Fruit fly (Drosophila melanogaster) whole organism, embryonic: ENCODE measurements around the gene Reck.

ENCODE experiments used
- Ada2b ChIP-seq: fragments of 200-800 bp; sonication (Bioruptor generic); IDR thresholded peaks from 2 replicates; pipeline ENCODE4 v1.3.6; 2022; ENCODE audit warnings: missing biosample characterization, missing genetic modification characterization
- Atf-2 ChIP-seq: fragments of 200-800 bp; sonication (Bioruptor generic); optimal IDR thresholded peaks from 2 replicates; lab custom pipeline; 2016; ENCODE audit warnings: missing biosample characterization, missing genetic modification characterization
- CG10147 ChIP-seq: fragments of 200-800 bp; sonication (Bioruptor generic); optimal IDR thresholded peaks from 2 replicates; lab custom pipeline; 2019; ENCODE audit warnings: missing biosample characterization, mild to moderate bottlenecking, missing genetic modification characterization, moderate library complexity
- CG10565 ChIP-seq: fragments of 200-800 bp; sonication (Bioruptor generic); optimal IDR thresholded peaks from 3 replicates; lab custom pipeline; 2016; ENCODE audit warnings: missing biosample characterization, mild to moderate bottlenecking, missing genetic modification characterization
- CG11723 ChIP-seq: fragments of 200-800 bp; sonication (Bioruptor generic); optimal IDR thresholded peaks from 2 replicates; lab custom pipeline; 2017; ENCODE audit warnings: missing biosample characterization, mild to moderate bottlenecking, missing genetic modification characterization
- CG1233 ChIP-seq: fragments of 200-800 bp; sonication (Bioruptor generic); optimal IDR thresholded peaks from 4 replicates; lab custom pipeline; 2018; ENCODE audit warnings: missing biosample characterization, mild to moderate bottlenecking, missing genetic modification characterization
- CG12942 ChIP-seq: fragments of 200-800 bp; sonication (Bioruptor generic); optimal IDR thresholded peaks from 3 replicates; lab custom pipeline; 2016; ENCODE audit warnings: missing biosample characterization, missing genetic modification characterization
- CG13123 ChIP-seq: fragments of 200-800 bp; sonication (Bioruptor generic); optimal IDR thresholded peaks from 2 replicates; lab custom pipeline; 2016; ENCODE audit warnings: missing biosample characterization, missing genetic modification characterization
- CG13894 ChIP-seq: fragments of 200-800 bp; sonication (Bioruptor generic); optimal IDR thresholded peaks from 3 replicates; lab custom pipeline; 2018; ENCODE audit warnings: missing biosample characterization, mild to moderate bottlenecking, missing genetic modification characterization, moderate library complexity
- CG17359 ChIP-seq: fragments of 200-800 bp; sonication (Bioruptor generic); optimal IDR thresholded peaks from 3 replicates; lab custom pipeline; 2018; ENCODE audit warnings: missing biosample characterization, mild to moderate bottlenecking, missing genetic modification characterization, moderate library complexity
- CG18011 ChIP-seq: fragments of 200-800 bp; sonication (Bioruptor generic); optimal IDR thresholded peaks from 2 replicates; lab custom pipeline; 2017; ENCODE audit warnings: missing biosample characterization, missing genetic modification characterization, mild to moderate bottlenecking, moderate library complexity, missing genotype
- CG2678 ChIP-seq: fragments of 200-800 bp; sonication (Bioruptor generic); optimal IDR thresholded peaks from 3 replicates; lab custom pipeline; 2019; ENCODE audit warnings: missing biosample characterization, mild to moderate bottlenecking, missing genetic modification characterization, moderate library complexity
- CG5245 ChIP-seq: fragments of 200-800 bp; sonication (Bioruptor generic); optimal IDR thresholded peaks from 3 replicates; lab custom pipeline; 2016; ENCODE audit warnings: missing biosample characterization, missing genetic modification characterization
- CG7372 ChIP-seq: fragments of 200-800 bp; sonication (Bioruptor generic); IDR thresholded peaks from 2 replicates; pipeline ENCODE4 v1.3.6; 2022; ENCODE audit warnings: missing biosample characterization, missing genetic modification characterization
- CG8944 ChIP-seq: fragments of 200-800 bp; sonication (Bioruptor generic); optimal IDR thresholded peaks from 3 replicates; lab custom pipeline; 2016; ENCODE audit warnings: missing biosample characterization, missing genetic modification characterization
- CG9437 ChIP-seq: fragments of 200-800 bp; sonication (Bioruptor generic); optimal IDR thresholded peaks from 2 replicates; lab custom pipeline; 2018; ENCODE audit warnings: missing biosample characterization, mild to moderate bottlenecking, missing genetic modification characterization
- CHES-1-like ChIP-seq: fragments of 200-800 bp; sonication (Bioruptor generic); optimal IDR thresholded peaks from 2 replicates; lab custom pipeline; 2016; ENCODE audit warnings: missing biosample characterization, missing genetic modification characterization
- D ChIP-seq, 2 experiments: fragments of 200-800 bp in 1 of 2; fragments of >200 bp in 1 of 2; sonication (Bioruptor generic) in 1 of 2; optimal IDR thresholded peaks; 2 replicates in 1 of 2; 3 replicates in 1 of 2; lab custom pipeline; 2017; ENCODE audit warnings: mild to moderate bottlenecking in 1 of 2, missing biosample characterization in 1 of 2, missing genetic modification characterization in 1 of 2, missing genetic modification reagents in 1 of 2
- D19B ChIP-seq: fragments of 200-800 bp; sonication (Bioruptor generic); optimal IDR thresholded peaks from 2 replicates; lab custom pipeline; 2017; ENCODE audit warnings: missing biosample characterization, mild to moderate bottlenecking, missing genetic modification characterization
- Dbx ChIP-seq: fragments of 200-800 bp; sonication (Bioruptor generic); IDR thresholded peaks from 3 replicates; pipeline ENCODE4 v1.3.6; 2022; ENCODE audit warnings: missing biosample characterization, missing genetic modification characterization
- Drgx ChIP-seq: fragments of 200-800 bp; sonication (Bioruptor generic); IDR thresholded peaks from 2 replicates; pipeline ENCODE4 v1.3.6; 2022; ENCODE audit warnings: missing biosample characterization, missing genetic modification characterization
- Gsc ChIP-seq: fragments of 200-800 bp; sonication (Bioruptor generic); IDR thresholded peaks from 2 replicates; pipeline ENCODE4 v1.3.6; 2022; ENCODE audit warnings: missing biosample characterization, missing genetic modification characterization
- HmgZ ChIP-seq: fragments of 200-800 bp; sonication (Bioruptor generic); optimal IDR thresholded peaks from 2 replicates; lab custom pipeline; 2018; ENCODE audit warnings: missing biosample characterization, mild to moderate bottlenecking, missing genetic modification characterization
- Hmr ChIP-seq: fragments of 200-800 bp; sonication (Bioruptor generic); optimal IDR thresholded peaks from 3 replicates; lab custom pipeline; 2017; ENCODE audit warnings: mild to moderate bottlenecking, missing biosample characterization, missing genetic modification reagents, missing genetic modification characterization
- Hmx ChIP-seq: fragments of 200-800 bp; sonication (Bioruptor generic); optimal IDR thresholded peaks from 2 replicates; lab custom pipeline; 2016; ENCODE audit warnings: missing biosample characterization, missing genetic modification characterization
- Lhr ChIP-seq: fragments of 200-800 bp; sonication (Bioruptor generic); optimal IDR thresholded peaks from 3 replicates; lab custom pipeline; 2017; ENCODE audit warnings: mild to moderate bottlenecking, missing biosample characterization, missing genetic modification reagents, missing genetic modification characterization
- Max ChIP-seq: fragments of 200-800 bp; sonication (Bioruptor generic); optimal IDR thresholded peaks from 2 replicates; lab custom pipeline; 2016; ENCODE audit warnings: missing biosample characterization, mild to moderate bottlenecking, missing genetic modification characterization
- NfI ChIP-seq: fragments of 200-800 bp; sonication (Bioruptor generic); optimal IDR thresholded peaks from 3 replicates; lab custom pipeline; 2018; ENCODE audit warnings: missing biosample characterization, mild to moderate bottlenecking, missing genetic modification characterization, moderate library complexity
- bab2 ChIP-seq: fragments of 200-800 bp; sonication (Bioruptor generic); optimal IDR thresholded peaks from 2 replicates; lab custom pipeline; 2016; ENCODE audit warnings: missing biosample characterization, missing genetic modification characterization
- bbx ChIP-seq: fragments of 200-800 bp; sonication (Bioruptor generic); IDR thresholded peaks from 2 replicates; pipeline ENCODE4 v1.3.6; 2022; ENCODE audit warnings: missing biosample characterization, missing genetic modification characterization; ENCODE audit not compliant: partially characterized antibody
- bigmax ChIP-seq: fragments of 200-800 bp; sonication (Bioruptor generic); optimal IDR thresholded peaks from 2 replicates; lab custom pipeline; 2018; ENCODE audit warnings: missing biosample characterization, mild to moderate bottlenecking, missing genetic modification characterization
- btn ChIP-seq: fragments of 200-800 bp; sonication (Bioruptor generic); optimal IDR thresholded peaks from 2 replicates; lab custom pipeline; 2016; ENCODE audit warnings: missing biosample characterization, missing genetic modification characterization
- ci ChIP-seq: fragments of 200-800 bp; sonication (Bioruptor generic); IDR thresholded peaks from 3 replicates; pipeline ENCODE4 v1.3.6; 2022; ENCODE audit warnings: missing biosample characterization, missing genetic modification characterization
- gsb-n ChIP-seq: fragments of 200-800 bp; sonication (Bioruptor generic); optimal IDR thresholded peaks from 3 replicates; lab custom pipeline; 2018; ENCODE audit warnings: missing biosample characterization, mild to moderate bottlenecking, missing genetic modification characterization
- gt ChIP-seq: fragments of 200-800 bp; sonication (Bioruptor generic); IDR thresholded peaks from 2 replicates; pipeline ENCODE4 v1.3.6; 2022; ENCODE audit warnings: missing biosample characterization, missing genetic modification characterization
- hkb ChIP-seq, 2 experiments: fragments of 200-800 bp in 1 of 2; fragments of >200 bp in 1 of 2; sonication (Bioruptor generic) in 1 of 2; IDR thresholded peaks in 1 of 2; optimal IDR thresholded peaks in 1 of 2; 2 replicates each; pipeline versions ENCODE4 v1.3.6 to Lab custom; 2017 to 2022; ENCODE audit warnings: missing biosample characterization in 1 of 2, missing genetic modification characterization in 1 of 2
- ind ChIP-seq: fragments of 200-800 bp; sonication (Bioruptor generic); optimal IDR thresholded peaks from 3 replicates; lab custom pipeline; 2016; ENCODE audit warnings: missing biosample characterization, missing genetic modification characterization
- jing ChIP-seq: fragments of 200-800 bp; sonication (Bioruptor generic); optimal IDR thresholded peaks from 2 replicates; lab custom pipeline; 2018; ENCODE audit warnings: missing biosample characterization, mild to moderate bottlenecking, missing genetic modification characterization
- kni ChIP-seq: fragments of 200-800 bp; sonication (Bioruptor generic); optimal IDR thresholded peaks from 3 replicates; lab custom pipeline; 2017; ENCODE audit warnings: mild to moderate bottlenecking, missing biosample characterization, missing genetic modification reagents, missing genetic modification characterization
- lola ChIP-seq, 3 experiments: fragments of >200 bp in 2 of 3; fragments of 200-800 bp in 1 of 3; sonication (Bioruptor generic) in 1 of 3; optimal IDR thresholded peaks; 2 replicates each; lab custom pipeline; 2017 to 2019; ENCODE audit warnings: missing biosample characterization in 3 of 3, missing genetic modification characterization in 3 of 3, mild to moderate bottlenecking in 1 of 3, moderate library complexity in 1 of 3
- nerfin-2 ChIP-seq: fragments of 200-800 bp; sonication (Bioruptor generic); IDR thresholded peaks from 2 replicates; pipeline ENCODE4 v1.3.6; 2022; ENCODE audit warnings: missing biosample characterization, missing genetic modification characterization; ENCODE audit not compliant: partially characterized antibody
- slp2 ChIP-seq: fragments of 200-800 bp; sonication (Bioruptor generic); optimal IDR thresholded peaks from 2 replicates; lab custom pipeline; 2016; ENCODE audit warnings: missing biosample characterization, missing genetic modification characterization
- sna ChIP-seq: fragments of 200-800 bp; sonication (Bioruptor generic); IDR thresholded peaks from 2 replicates; pipeline ENCODE4 v1.3.6; 2022; ENCODE audit warnings: missing biosample characterization, missing genetic modification characterization; ENCODE audit not compliant: partially characterized antibody
- sob ChIP-seq: fragments of 200-800 bp; sonication (Bioruptor generic); IDR thresholded peaks from 2 replicates; pipeline ENCODE4 v1.3.6; 2022; ENCODE audit warnings: missing biosample characterization, missing genetic modification characterization
- tap ChIP-seq: fragments of 200-800 bp; optimal IDR thresholded peaks from 3 replicates; lab custom pipeline; 2019; ENCODE audit warnings: missing biosample characterization, mild to moderate bottlenecking, missing genetic modification characterization, moderate library complexity
- trh ChIP-seq: fragments of 200-800 bp; sonication (Bioruptor generic); optimal IDR thresholded peaks from 2 replicates; lab custom pipeline; 2016; ENCODE audit warnings: missing biosample characterization, missing genetic modification characterization
- unpg ChIP-seq: fragments of 200-800 bp; sonication (Bioruptor generic); optimal IDR thresholded peaks from 3 replicates; lab custom pipeline; 2018; ENCODE audit warnings: missing biosample characterization, mild to moderate bottlenecking, missing genetic modification characterization, moderate library complexity
- z ChIP-seq: fragments of 200-800 bp; sonication (Bioruptor generic); IDR thresholded peaks from 3 replicates; pipeline ENCODE4 v1.3.6; 2022; ENCODE audit warnings: missing biosample characterization, missing genetic modification characterization

Reck gene

DNA sequence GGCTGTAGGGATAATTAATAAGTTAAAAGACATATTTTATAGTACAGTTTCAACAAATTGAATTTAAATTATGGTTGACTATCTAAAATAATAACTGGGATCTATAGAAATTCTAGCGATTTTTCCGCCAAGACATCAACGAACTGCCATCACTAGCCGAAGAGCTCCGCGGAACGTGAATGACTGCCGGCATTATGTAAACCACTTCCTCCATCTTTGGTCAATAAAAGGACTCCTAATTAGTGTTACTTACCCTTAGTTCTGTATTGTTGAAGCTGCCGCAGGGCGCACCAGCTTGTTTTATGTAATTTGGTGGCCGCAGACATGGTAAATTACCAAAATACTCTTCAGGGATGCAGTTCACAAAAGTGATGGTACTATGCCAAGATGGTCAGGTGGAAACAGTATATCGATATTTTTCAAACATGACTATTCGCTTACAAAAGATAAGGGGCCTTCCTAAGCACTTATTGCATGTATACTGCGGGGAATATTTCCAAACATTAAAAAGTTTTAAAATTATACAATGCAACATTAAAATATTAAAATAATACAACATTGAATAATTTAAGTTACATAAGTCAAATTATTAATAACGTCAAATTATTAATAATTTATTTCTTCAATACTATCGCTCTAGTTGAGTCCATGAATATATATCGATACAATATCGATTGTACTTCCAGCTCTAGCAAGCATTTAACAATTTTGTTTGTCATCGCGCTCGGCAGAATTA is 14.4 kb downstream of the Reck start, which contains the start of the genes mRpL39 and Prosbeta2 (continued):
- TF ChIP-seq Ada2b (GFP tag; lab: Robert Waterston, UW) (peak; percentile 56), CG10565 (GFP tag; lab: Kevin White, UChicago) (no peak), CG9437 (GFP tag; lab: Kevin White, UChicago) (no peak), hkb (optimal IDR thresholded peaks at IDR 0.05; lab: Kevin White, UChicago) (no peak), hkb (GFP tag; IDR thresholded peaks at IDR 0.05; lab: Robert Waterston, UW) (0 out of 2 replicates have a peak, but pooled peaks have one; percentile 18), CG7372 (GFP tag; lab: Robert Waterston, UW) (peak; percentile 47), Hmr (GFP tag; lab: Kevin White, UChicago) (peak; percentile 21), HmgZ (tag; lab: Kevin White, UChicago) (no peak), gt (GFP tag; lab: Robert Waterston, UW) (no peak), tap (peak; percentile 32), Dbx (GFP tag; lab: Robert Waterston, UW) (peak; percentile 82), slp2 (GFP tag; lab: Kevin White, UChicago) (no peak), z (GFP tag; lab: Robert Waterston, UW) (no peak), Lhr (GFP tag; lab: Kevin White, UChicago) (no peak), kni (GFP tag; lab: Kevin White, UChicago) (no peak), Max (GFP tag; lab: Kevin White, UChicago) (peak; percentile 64), CG13123 (no peak), CG17359 (peak; percentile 15), Drgx (GFP tag; lab: Robert Waterston, UW) (no peak), gsb-n (tag; lab: Kevin White, UChicago) (no peak), Atf-2 (GFP tag; lab: Kevin White, UChicago) (no peak), D (optimal IDR thresholded peaks at IDR 0.05; lab: Kevin White, UChicago) (no peak), D (GFP tag; optimal IDR thresholded peaks at IDR 0.05; lab: Kevin White, UChicago) (peak; percentile 30), trh (GFP tag; lab: Kevin White, UChicago) (no peak), D19B (no peak), CG18011 (GFP tag; lab: Kevin White, UChicago) (no peak), ind (GFP tag; lab: Kevin White, UChicago) (peak; percentile 34), ci (GFP tag; lab: Robert Waterston, UW) (peak; percentile 10; the same call in 1 of the 3 replicates), bab2 (GFP tag; lab: Kevin White, UChicago) (no peak), CHES-1-like (GFP tag; lab: Kevin White, UChicago) (no peak), bbx (GFP tag; lab: Robert Waterston, UW) (peak; percentile 86), CG11723 (GFP tag; lab: Kevin White, UChicago) (no peak), sob (GFP tag; lab: Robert Waterston, UW) (peak; percentile 79), CG8944 (GFP tag; lab: Kevin White, UChicago) (no peak), CG2678 (tag; lab: Kevin White, UChicago) (no peak), nerfin-2 (GFP tag; lab: Robert Waterston, UW) (no peak; the same call in none of the 2 replicates), CG1233 (GFP tag; lab: Kevin White, UChicago) (no peak), CG10147 (GFP tag; lab: Kevin White, UChicago) (peak; percentile 73), unpg (GFP tag; lab: Kevin White, UChicago) (peak; percentile 53), lola (GFP tag; optimal IDR thresholded peaks at IDR 0.05; lab: Kevin White, UChicago) (no peak), NfI (no peak), jing (no peak), CG13894 (tag; lab: Kevin White, UChicago) (no peak), CG12942 (no peak), CG5245 (GFP tag; lab: Kevin White, UChicago) (peak; percentile 47), Gsc (GFP tag; lab: Robert Waterston, UW) (no peak), bigmax (GFP tag; lab: Kevin White, UChicago) (no peak), Hmx (GFP tag; lab: Kevin White, UChicago) (no peak), btn (GFP tag; lab: Kevin White, UChicago) (no peak), sna (GFP tag; lab: Robert Waterston, UW) (peak; percentile 98)
